Comparison of ENCODE assay signal across 3 worm cellular contexts in the genomic region with DNA sequence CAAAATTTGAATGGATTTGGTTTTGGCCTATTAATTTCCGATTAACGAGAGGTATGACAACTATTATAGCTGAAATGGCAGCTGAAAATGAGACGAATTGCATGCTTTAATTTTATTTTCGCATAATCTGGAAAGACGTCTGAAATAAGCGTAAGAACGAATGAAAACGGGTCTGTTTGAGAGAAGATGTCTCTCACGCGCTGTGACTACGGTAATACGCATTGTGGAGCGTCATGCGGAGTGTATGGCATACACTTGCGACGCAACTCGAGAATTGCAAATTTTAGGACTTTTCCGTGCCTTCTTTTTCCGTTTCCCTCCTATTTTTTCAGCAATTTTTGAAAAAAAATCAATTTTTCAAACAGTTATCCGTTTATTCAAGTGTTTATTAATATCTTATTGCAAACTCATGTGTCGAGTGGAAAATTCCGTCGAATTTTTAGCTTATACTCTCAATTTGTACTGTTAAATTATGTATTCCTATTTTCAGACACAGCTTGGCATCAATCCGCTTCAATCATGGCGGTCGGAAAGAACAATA.
TF ChIP-seq lines count a peak whose summit lies in the region.

A gene (plus strand): TSS at position 491 of the 541 bp plus-strand sequence.

TF ChIP-seq in whole organism, L1 larva, 84 proteins besides CTCF, POLR2A, EP300 and RAD21 (continued from another document and continues in another):
- peak; percentile 97 for TF ChIP-seq lin-39 (tag; optimal IDR thresholded peaks at IDR 0.05; lab: Kevin White, UChicago)
- peak; percentile 99 for TF ChIP-seq nhr-90 (tag; optimal IDR thresholded peaks at IDR 0.05; lab: Kevin White, UChicago; ENCODE audit: poor library complexity)
- TF ChIP-seq egl-27 (tag; optimal IDR thresholded peaks at IDR 0.05; lab: Kevin White, UChicago), result peak; percentile 77 to 81
- TF ChIP-seq nhr-20 (tag; optimal IDR thresholded peaks at IDR 0.05; lab: Kevin White, UChicago), result peak; percentile 99
- TF ChIP-seq pax-3 (tag; optimal IDR thresholded peaks at IDR 0.05; lab: Kevin White, UChicago), result peak; percentile 97
- peak; percentile 92 for TF ChIP-seq ama-1 (optimal IDR thresholded peaks at IDR 0.05; lab: Kevin White, UChicago)
- TF ChIP-seq nhr-237 (tag; optimal IDR thresholded peaks at IDR 0.05; lab: Kevin White, UChicago), result peak; percentile 91
- TF ChIP-seq C04F5.9 (tag; optimal IDR thresholded peaks at IDR 0.05; lab: Kevin White, UChicago), result peak; percentile 97
- no peak for TF ChIP-seq tlp-1 (tag; optimal IDR thresholded peaks at IDR 0.05; lab: Kevin White, UChicago)
- TF ChIP-seq fkh-4 (tag; optimal IDR thresholded peaks at IDR 0.05; lab: Kevin White, UChicago; ENCODE audit: borderline replicate concordance), result peak; percentile 91
- peak; percentile 98 for TF ChIP-seq jun-1 (tag; optimal IDR thresholded peaks at IDR 0.05; lab: Kevin White, UChicago)
- peak; percentile 96 for TF ChIP-seq vab-15 (tag; optimal IDR thresholded peaks at IDR 0.05; lab: Kevin White, UChicago)
- peak; percentile 94 for TF ChIP-seq mef-2 (tag; optimal IDR thresholded peaks at IDR 0.05; lab: Kevin White, UChicago)
- peak; percentile 93 to 99 (median 98) for TF ChIP-seq elt-3 (tag; optimal IDR thresholded peaks at IDR 0.05; lab: Kevin White, UChicago)
- peak; percentile 87 for TF ChIP-seq blmp-1 (tag; optimal IDR thresholded peaks at IDR 0.05; lab: Kevin White, UChicago)
- peak; percentile 96 for TF ChIP-seq grh-1 (GFP tag; IDR thresholded peaks at IDR 0.05; lab: Robert Waterston, UW)
- peak; percentile 99 for TF ChIP-seq rnt-1 (tag; optimal IDR thresholded peaks at IDR 0.05; lab: Kevin White, UChicago)
- peak; percentile 98 for TF ChIP-seq mab-9 (GFP tag; IDR thresholded peaks at IDR 0.05; lab: Robert Waterston, UW)
- TF ChIP-seq ets-5 (GFP tag; IDR thresholded peaks at IDR 0.05; lab: Robert Waterston, UW), result 0 out of 2 replicates have a peak, but pooled peaks have one; percentile 11
- TF ChIP-seq lin-15B (tag; optimal IDR thresholded peaks at IDR 0.05; lab: Kevin White, UChicago), result peak; percentile 94
- peak; percentile 92 for TF ChIP-seq unc-98 (GFP tag; IDR thresholded peaks at IDR 0.05; lab: Robert Waterston, UW)
- peak; percentile 93 for TF ChIP-seq elt-2 (tag; optimal IDR thresholded peaks at IDR 0.05; lab: Kevin White, UChicago)
- TF ChIP-seq ceh-88 (GFP tag; IDR thresholded peaks at IDR 0.05; lab: Robert Waterston, UW), result peak; percentile 95
- TF ChIP-seq skn-1 (tag; optimal IDR thresholded peaks at IDR 0.05; lab: Kevin White, UChicago), result peak; percentile 95
- TF ChIP-seq fkh-10 (GFP tag; optimal IDR thresholded peaks at IDR 0.05; lab: Kevin White, UChicago), result peak; percentile 98
- peak; percentile 99 for TF ChIP-seq lin-14 (GFP tag; optimal IDR thresholded peaks at IDR 0.05; lab: Kevin White, UChicago)
- peak; percentile 96 for TF ChIP-seq fos-1 (tag; optimal IDR thresholded peaks at IDR 0.05; lab: Kevin White, UChicago)
- peak; percentile 100 for TF ChIP-seq lsy-2 (tag; optimal IDR thresholded peaks at IDR 0.05; lab: Kevin White, UChicago)
- peak; percentile 99 for TF ChIP-seq isw-1 (GFP tag; IDR thresholded peaks at IDR 0.05; lab: Robert Waterston, UW)
- peak; percentile 99 for TF ChIP-seq tbx-2 (tag; optimal IDR thresholded peaks at IDR 0.05; lab: Kevin White, UChicago)
- peak; percentile 96 to 97 for TF ChIP-seq efl-1 (optimal IDR thresholded peaks at IDR 0.05; lab: Kevin White, UChicago)
- peak; percentile 91 to 99 for TF ChIP-seq efl-1 (GFP tag; optimal IDR thresholded peaks at IDR 0.05 in 1 of 2; lab: Kevin White, UChicago)
- peak; percentile 99 to 100 (median 99) for TF ChIP-seq ceh-82 (tag; optimal IDR thresholded peaks at IDR 0.05; lab: Kevin White, UChicago)
- TF ChIP-seq lin-35 (GFP tag; optimal IDR thresholded peaks at IDR 0.05; lab: Kevin White, UChicago), result peak; percentile 96 to 97
- peak; percentile 92 for TF ChIP-seq snpc-4 (tag; optimal IDR thresholded peaks at IDR 0.05; lab: Kevin White, UChicago)
- peak; percentile 50 for TF ChIP-seq nhr-12 (tag; optimal IDR thresholded peaks at IDR 0.05; lab: Kevin White, UChicago)
- TF ChIP-seq sup-37 (GFP tag; optimal IDR thresholded peaks at IDR 0.05; lab: Kevin White, UChicago), result peak; percentile 96
- peak; percentile 65 for TF ChIP-seq ceh-90 (tag; optimal IDR thresholded peaks at IDR 0.05; lab: Kevin White, UChicago)
- peak; percentile 63 for TF ChIP-seq unc-62 (GFP tag; optimal IDR thresholded peaks at IDR 0.05; lab: Kevin White, UChicago)
- peak; percentile 91 for TF ChIP-seq aha-1 (tag; optimal IDR thresholded peaks at IDR 0.05; lab: Kevin White, UChicago)

TF ChIP-seq in whole organism, L3 larva, 47 proteins besides CTCF, POLR2A, EP300 and RAD21 (continued from another document):
- TF ChIP-seq nhr-237 (tag; optimal IDR thresholded peaks at IDR 0.05; lab: Kevin White, UChicago) (no peak), egl-5 (tag; optimal IDR thresholded peaks at IDR 0.05; lab: Kevin White, UChicago) (peak; percentile 98), ceh-82 (tag; optimal IDR thresholded peaks at IDR 0.05; lab: Kevin White, UChicago) (peak; percentile 94), unc-39 (tag; optimal IDR thresholded peaks at IDR 0.05; lab: Kevin White, UChicago) (peak; percentile 58), tbx-2 (tag; optimal IDR thresholded peaks at IDR 0.05; lab: Kevin White, UChicago) (peak; percentile 96), nfya-1 (tag; optimal IDR thresholded peaks at IDR 0.05; lab: Kevin White, UChicago; ENCODE audit: insufficient read depth) (peak; percentile 99), ztf-11 (tag; optimal IDR thresholded peaks at IDR 0.05; lab: Kevin White, UChicago) (no peak), daf-12 (tag; optimal IDR thresholded peaks at IDR 0.05; lab: Kevin White, UChicago) (peak; percentile 39), sea-2 (GFP tag; optimal IDR thresholded peaks at IDR 0.05; lab: Kevin White, UChicago) (peak; percentile 74), nhr-77 (tag; optimal IDR thresholded peaks at IDR 0.05; lab: Kevin White, UChicago) (peak; percentile 93), nhr-43 (tag; optimal IDR thresholded peaks at IDR 0.05; lab: Kevin White, UChicago; ENCODE audit: poor library complexity, severe bottlenecking) (peak; percentile 97), snpc-4 (tag; optimal IDR thresholded peaks at IDR 0.05; lab: Kevin White, UChicago) (peak; percentile 97), egl-27 (tag; optimal IDR thresholded peaks at IDR 0.05; lab: Kevin White, UChicago) (peak; percentile 71), ama-1 (optimal IDR thresholded peaks at IDR 0.05; lab: Kevin White, UChicago) (peak; percentile 87), mdl-1 (tag; optimal IDR thresholded peaks at IDR 0.05; lab: Kevin White, UChicago) (peak; percentile 52), elt-1 (tag; optimal IDR thresholded peaks at IDR 0.05; lab: Kevin White, UChicago) (peak; percentile 90), nhr-76 (tag; optimal IDR thresholded peaks at IDR 0.05; lab: Kevin White, UChicago) (peak; percentile 74), fos-1 (tag; optimal IDR thresholded peaks at IDR 0.05; lab: Kevin White, UChicago) (peak; percentile 86), elt-2 (tag; optimal IDR thresholded peaks at IDR 0.05; lab: Kevin White, UChicago) (peak; percentile 90), nhr-25 (tag; optimal IDR thresholded peaks at IDR 0.05; lab: Kevin White, UChicago) (peak; percentile 100), unc-62 (GFP tag; optimal IDR thresholded peaks at IDR 0.05; lab: Kevin White, UChicago) (peak; percentile 89), nhr-28 (tag; optimal IDR thresholded peaks at IDR 0.05; lab: Kevin White, UChicago) (peak; percentile 53), R02D3.7 (tag; optimal IDR thresholded peaks at IDR 0.05; lab: Kevin White, UChicago) (peak; percentile 93), jun-1 (tag; optimal IDR thresholded peaks at IDR 0.05; lab: Kevin White, UChicago) (peak; percentile 99), aly-2 (tag; optimal IDR thresholded peaks at IDR 0.05; lab: Kevin White, UChicago) (peak; percentile 92), ztf-4 (tag; optimal IDR thresholded peaks at IDR 0.05; lab: Kevin White, UChicago) (peak; percentile 95), fkh-10 (GFP tag; optimal IDR thresholded peaks at IDR 0.05; lab: Kevin White, UChicago) (peak; percentile 91), pha-4 (tag; optimal IDR thresholded peaks at IDR 0.05; lab: Kevin White, UChicago) (peak; percentile 100), skn-1 (tag; optimal IDR thresholded peaks at IDR 0.05; lab: Kevin White, UChicago) (peak; percentile 95)

TF ChIP-seq in whole organism, young adult, 124 proteins besides CTCF, POLR2A, EP300 and RAD21 (continued from another document and continues in another):
- no peak for TF ChIP-seq hlh-12 (tag; optimal IDR thresholded peaks at IDR 0.05; lab: Kevin White, UChicago)
- TF ChIP-seq Y56A3A.18 (GFP tag; IDR thresholded peaks at IDR 0.05; lab: Robert Waterston, UW), result peak; percentile 97
- peak; percentile 43; the same call in 1 of the 2 replicates for TF ChIP-seq ceh-40 (GFP tag; IDR thresholded peaks at IDR 0.05; lab: Robert Waterston, UW)
- peak; percentile 99 for TF ChIP-seq dox-1 (GFP tag; IDR thresholded peaks at IDR 0.05; lab: Robert Waterston, UW)
- peak; percentile 96 for TF ChIP-seq C17E4.6 (GFP tag; IDR thresholded peaks at IDR 0.05; lab: Robert Waterston, UW)
- TF ChIP-seq mes-4 (tag; optimal IDR thresholded peaks at IDR 0.05; lab: Kevin White, UChicago), result no peak
- TF ChIP-seq D2030.7 (GFP tag; IDR thresholded peaks at IDR 0.05; lab: Robert Waterston, UW), result peak; percentile 92
- peak; percentile 90 for TF ChIP-seq egl-18 (GFP tag; IDR thresholded peaks at IDR 0.05; lab: Robert Waterston, UW)
- TF ChIP-seq madf-10 (tag; optimal IDR thresholded peaks at IDR 0.05; lab: Kevin White, UChicago), result peak; percentile 94
- peak; percentile 90 for TF ChIP-seq athp-1 (tag; optimal IDR thresholded peaks at IDR 0.05; lab: Kevin White, UChicago)
- TF ChIP-seq B0035.1 (tag; optimal IDR thresholded peaks at IDR 0.05; lab: Kevin White, UChicago), result peak; percentile 87
- TF ChIP-seq F23B12.7 (tag; optimal IDR thresholded peaks at IDR 0.05; lab: Kevin White, UChicago; ENCODE audit: insufficient read depth), result peak; percentile 96
- TF ChIP-seq unc-62 (GFP tag; optimal IDR thresholded peaks at IDR 0.05; lab: Kevin White, UChicago), result peak; percentile 76
- no peak for TF ChIP-seq fkh-3 (tag; optimal IDR thresholded peaks at IDR 0.05; lab: Kevin White, UChicago)
- peak; percentile 93 for TF ChIP-seq Y95B8A.8 (GFP tag; IDR thresholded peaks at IDR 0.05; lab: Robert Waterston, UW)
- TF ChIP-seq nfya-2 (GFP tag; IDR thresholded peaks at IDR 0.05; lab: Robert Waterston, UW), result no peak
- TF ChIP-seq cebp-2 (GFP tag; IDR thresholded peaks at IDR 0.05; lab: Robert Waterston, UW), result peak; percentile 90; the same call in 1 of the 2 replicates
- peak; percentile 78 for TF ChIP-seq F52B5.7 (tag; optimal IDR thresholded peaks at IDR 0.05; lab: Kevin White, UChicago)
- TF ChIP-seq nhr-90 (tag; optimal IDR thresholded peaks at IDR 0.05; lab: Kevin White, UChicago), result peak; percentile 82
- peak; percentile 78; the same call in 1 of the 2 replicates for TF ChIP-seq lag-1 (GFP tag; IDR thresholded peaks at IDR 0.05; lab: Robert Waterston, UW)
- no peak for TF ChIP-seq mxl-1 (tag; optimal IDR thresholded peaks at IDR 0.05; lab: Kevin White, UChicago)
- peak; percentile 49 for TF ChIP-seq ets-4 (GFP tag; optimal IDR thresholded peaks at IDR 0.05; lab: Kevin White, UChicago)
- peak; percentile 89 for TF ChIP-seq ceh-91 (GFP tag; IDR thresholded peaks at IDR 0.05; lab: Robert Waterston, UW)
- TF ChIP-seq nhr-27 (tag; optimal IDR thresholded peaks at IDR 0.05; lab: Kevin White, UChicago), result peak; percentile 84
- peak; percentile 95 for TF ChIP-seq madf-3 (GFP tag; IDR thresholded peaks at IDR 0.05; lab: Robert Waterston, UW)
- TF ChIP-seq repo-1 (tag; optimal IDR thresholded peaks at IDR 0.05; lab: Kevin White, UChicago), result peak; percentile 98
- TF ChIP-seq dpl-1 (GFP tag; optimal IDR thresholded peaks at IDR 0.05; lab: Kevin White, UChicago), result peak; percentile 90
- peak; percentile 96 for TF ChIP-seq atf-7 (tag; optimal IDR thresholded peaks at IDR 0.05; lab: Kevin White, UChicago)
- peak; percentile 98 for TF ChIP-seq lsl-1 (GFP tag; optimal IDR thresholded peaks at IDR 0.05; lab: Kevin White, UChicago)
- TF ChIP-seq snpc-1.1 (tag; optimal IDR thresholded peaks at IDR 0.05; lab: Kevin White, UChicago; ENCODE audit: insufficient read depth), result peak; percentile 80
- peak; percentile 78; the same call in 1 of the 2 replicates for TF ChIP-seq sea-2 (GFP tag; IDR thresholded peaks at IDR 0.05; lab: Robert Waterston, UW)
- peak; percentile 61; the same call in 1 of the 2 replicates for TF ChIP-seq Y53F4B.3 (GFP tag; IDR thresholded peaks at IDR 0.05; lab: Robert Waterston, UW)
- TF ChIP-seq pbrm-1 (GFP tag; IDR thresholded peaks at IDR 0.05; lab: Robert Waterston, UW), result peak; percentile 99
- TF ChIP-seq K12H6.12 (tag; optimal IDR thresholded peaks at IDR 0.05; lab: Kevin White, UChicago), result peak; percentile 97
- TF ChIP-seq rcor-1 (GFP tag; IDR thresholded peaks at IDR 0.05; lab: Robert Waterston, UW), result peak; percentile 98
- peak; percentile 89 for TF ChIP-seq hmg-1.2 (GFP tag; IDR thresholded peaks at IDR 0.05; lab: Robert Waterston, UW)
- peak; percentile 90 for TF ChIP-seq gei-17 (GFP tag; optimal IDR thresholded peaks at IDR 0.05; lab: Kevin White, UChicago)
- TF ChIP-seq ceh-100 (GFP tag; IDR thresholded peaks at IDR 0.05; lab: Robert Waterston, UW), result peak; percentile 86
- no peak for TF ChIP-seq sptf-2 (GFP tag; optimal IDR thresholded peaks at IDR 0.05; lab: Kevin White, UChicago)
- TF ChIP-seq pha-4 (tag; optimal IDR thresholded peaks at IDR 0.05; lab: Kevin White, UChicago), result peak; percentile 94
- no peak for TF ChIP-seq dpff-1 (tag; optimal IDR thresholded peaks at IDR 0.05; lab: Kevin White, UChicago)
- TF ChIP-seq mcd-1 (GFP tag; IDR thresholded peaks at IDR 0.05; lab: Robert Waterston, UW), result peak; percentile 95
- TF ChIP-seq B0019.2 (GFP tag; conservative IDR thresholded peaks at IDR 0.05; lab: Robert Waterston, UW), result peak; percentile 77
- TF ChIP-seq ztf-25 (GFP tag; IDR thresholded peaks at IDR 0.05; lab: Robert Waterston, UW), result peak; percentile 24; the same call in 1 of the 2 replicates
- peak; percentile 85 for TF ChIP-seq efl-1 (GFP tag; optimal IDR thresholded peaks at IDR 0.05; lab: Kevin White, UChicago)
- TF ChIP-seq C06A6.2 (GFP tag; conservative IDR thresholded peaks at IDR 0.05; lab: Robert Waterston, UW), result peak; percentile 95
- TF ChIP-seq bed-1 (GFP tag; IDR thresholded peaks at IDR 0.05; lab: Robert Waterston, UW), result no peak
- peak; percentile 88 for TF ChIP-seq ztf-22 (GFP tag; optimal IDR thresholded peaks at IDR 0.05; lab: Kevin White, UChicago)
- TF ChIP-seq snpc-4 (GFP tag; optimal IDR thresholded peaks at IDR 0.05; lab: Kevin White, UChicago), result peak; percentile 86
- TF ChIP-seq snpc-4 (tag; optimal IDR thresholded peaks at IDR 0.05; lab: Kevin White, UChicago), result peak; percentile 79 to 92 (median 90)
- peak; percentile 70 for TF ChIP-seq him-1 (tag; optimal IDR thresholded peaks at IDR 0.05; lab: Kevin White, UChicago)
- TF ChIP-seq bed-2 (GFP tag; IDR thresholded peaks at IDR 0.05; lab: Robert Waterston, UW), result peak; percentile 68; the same call in 1 of the 2 replicates
- no peak for TF ChIP-seq nhr-179 (tag; optimal IDR thresholded peaks at IDR 0.05; lab: Kevin White, UChicago)
- TF ChIP-seq attf-5 (GFP tag; optimal IDR thresholded peaks at IDR 0.05; lab: Kevin White, UChicago), result peak; percentile 98
- TF ChIP-seq nfya-1 (tag; optimal IDR thresholded peaks at IDR 0.05; lab: Kevin White, UChicago; ENCODE audit: borderline replicate concordance, insufficient read depth), result no peak
- no peak for TF ChIP-seq F55B11.4 (tag; optimal IDR thresholded peaks at IDR 0.05; lab: Kevin White, UChicago; ENCODE audit: borderline replicate concordance, insufficient read depth)
- peak; percentile 77 for TF ChIP-seq lsy-27 (tag; optimal IDR thresholded peaks at IDR 0.05; lab: Kevin White, UChicago; ENCODE audit: borderline replicate concordance, insufficient read depth)
- peak; percentile 95 for TF ChIP-seq madf-6 (GFP tag; IDR thresholded peaks at IDR 0.05; lab: Robert Waterston, UW)
- peak; percentile 38 for TF ChIP-seq rpc-1 (optimal IDR thresholded peaks at IDR 0.05; lab: Kevin White, UChicago)
- peak; percentile 6 for TF ChIP-seq rpc-1 (tag; optimal IDR thresholded peaks at IDR 0.05; lab: Kevin White, UChicago)
- TF ChIP-seq sdz-38 (tag; optimal IDR thresholded peaks at IDR 0.05; lab: Kevin White, UChicago), result no peak
